ENCODE assay signal across 1 fruit fly cellular context in genomic region chr3L:14190625-14191475, dm6.
A peak's percentile ranks its signal among the peaks of the same experiment; 100 is the strongest.
TF ChIP-seq lines count a peak whose summit lies in the region.

Gene nuf (plus strand): TSS chr3L:14190870.

TF ChIP-seq in whole organism, embryonic, 481 proteins besides CTCF, POLR2A, EP300 and RAD21 (continued from another document):
- TF ChIP-seq Sry-β (GFP tag; optimal IDR thresholded peaks at IDR 0.05; lab: Kevin White, UChicago): no peak
- TF ChIP-seq hth (optimal IDR thresholded peaks at IDR 0.05; lab: Kevin White, UChicago): no peak
- no peak for TF ChIP-seq CG7357 (GFP tag; IDR thresholded peaks at IDR 0.05; lab: Robert Waterston, UW)
- TF ChIP-seq chm (GFP tag; IDR thresholded peaks at IDR 0.05; lab: Robert Waterston, UW): peak; percentile 84
